Worm (Caenorhabditis elegans) whole organism, early embryonic: ENCODE results near the gene pptr-2.

Source experiments
- B0310.2 ChIP-seq: sonication (generic microtip); optimal IDR thresholded peaks from 2 replicates; lab custom pipeline; 2016; ENCODE audit warnings: mild to moderate bottlenecking, missing genetic modification characterization, missing compliant biosample characterization
- F13C5.2 ChIP-seq: sonication (generic microtip); optimal IDR thresholded peaks from 2 replicates; lab custom pipeline; 2017; ENCODE audit warnings: mild to moderate bottlenecking, missing genetic modification characterization, inconsistent platforms, missing compliant biosample characterization
- aly-1 ChIP-seq: sonication (generic microtip); optimal IDR thresholded peaks from 2 replicates; lab custom pipeline; 2016; ENCODE audit warnings: missing genetic modification characterization, missing compliant biosample characterization
- ama-1 ChIP-seq: fragments of 150-350 bp; optimal IDR thresholded peaks from 2 replicates; lab custom pipeline; 2014
- ceh-13 ChIP-seq: fragments of 200-800 bp; sonication (Bioruptor generic); optimal IDR thresholded peaks from 2 replicates; lab custom pipeline; 2018; ENCODE audit warnings: mild to moderate bottlenecking, missing genetic modification characterization, missing compliant biosample characterization
- ceh-36 ChIP-seq: sonication (generic microtip); optimal IDR thresholded peaks from 2 replicates; lab custom pipeline; 2016; ENCODE audit warnings: missing genetic modification characterization, inconsistent platforms, missing compliant biosample characterization
- ets-7 ChIP-seq: sonication (generic microtip); optimal IDR thresholded peaks from 2 replicates; lab custom pipeline; 2016; ENCODE audit warnings: missing genotype, missing genetic modification characterization, missing compliant biosample characterization
- flt-1 ChIP-seq: fragments of 200-800 bp; sonication (Bioruptor generic); IDR thresholded peaks from 2 replicates; pipeline ENCODE4 v1.3.6; 2022; ENCODE audit warnings: missing genetic modification characterization, missing compliant biosample characterization
- hmbx-1 ChIP-seq: sonication (generic microtip); optimal IDR thresholded peaks from 2 replicates; lab custom pipeline; 2016; ENCODE audit warnings: mild to moderate bottlenecking, missing genetic modification characterization, missing compliant biosample characterization
- hmg-4 ChIP-seq: fragments of 200-800 bp; sonication (Bioruptor generic); optimal IDR thresholded peaks from 2 replicates; lab custom pipeline; 2018; ENCODE audit warnings: mild to moderate bottlenecking, missing genetic modification characterization, missing compliant biosample characterization
- hnd-1 ChIP-seq: sonication (generic microtip); optimal IDR thresholded peaks from 2 replicates; lab custom pipeline; 2016; ENCODE audit warnings: missing genetic modification characterization, missing compliant biosample characterization
- pes-1 ChIP-seq: fragments of 200-800 bp; sonication (Bioruptor generic); IDR thresholded peaks from 2 replicates; pipeline ENCODE4 v1.3.6; 2022; ENCODE audit warnings: missing genetic modification reagents, missing genetic modification characterization, missing compliant biosample characterization
- scrt-1 ChIP-seq: fragments of 200-800 bp; sonication (Bioruptor generic); IDR thresholded peaks from 2 replicates; pipeline ENCODE4 v1.3.6; 2022; ENCODE audit warnings: missing genetic modification characterization, missing compliant biosample characterization
- sea-1 ChIP-seq: fragments of 200-800 bp; sonication (Bioruptor generic); conservative IDR thresholded peaks from 2 replicates; pipeline ENCODE4 v1.3.6; 2022; ENCODE audit warnings: missing genetic modification characterization, missing compliant biosample characterization
- tbx-11 ChIP-seq: fragments of 200-800 bp; sonication (Bioruptor generic); IDR thresholded peaks from 2 replicates; pipeline ENCODE4 v1.3.6; 2022; ENCODE audit warnings: missing genetic modification characterization, missing compliant biosample characterization
- tbx-37 ChIP-seq: fragments of 200-800 bp; sonication (Bioruptor generic); conservative IDR thresholded peaks from 2 replicates; pipeline ENCODE4 v1.3.6; 2022; ENCODE audit warnings: missing genetic modification reagents, missing genetic modification characterization, missing compliant biosample characterization
- tra-4 ChIP-seq: sonication (generic microtip); optimal IDR thresholded peaks from 2 replicates; lab custom pipeline; 2017; ENCODE audit warnings: missing genetic modification characterization, missing compliant biosample characterization

The pptr-2 gene

ce11 chrV:11010768-11011167 lies 24.0 kb downstream of the pptr-2 start:
- TF ChIP-seq ceh-36 (tag; lab: Kevin White, UChicago) = no peak
- TF ChIP-seq ama-1 (lab: Kevin White, UChicago) = no peak
- no peak for TF ChIP-seq pes-1 (GFP tag; lab: Robert Waterston, UW)
- no peak for TF ChIP-seq flt-1 (GFP tag; lab: Robert Waterston, UW)
- TF ChIP-seq tra-4 (tag; lab: Kevin White, UChicago) = no peak
- no peak for TF ChIP-seq hmg-4 (GFP tag; lab: Kevin White, UChicago)
- no peak for TF ChIP-seq aly-1 (tag; lab: Kevin White, UChicago)
- no peak for TF ChIP-seq hmbx-1
- no peak for TF ChIP-seq ets-7 (tag; lab: Kevin White, UChicago)
- no peak for TF ChIP-seq sea-1
- TF ChIP-seq hnd-1 (tag; lab: Kevin White, UChicago) = no peak
- TF ChIP-seq ceh-13 = no peak
- no peak for TF ChIP-seq scrt-1 (GFP tag; lab: Robert Waterston, UW)
- TF ChIP-seq tbx-11 (GFP tag; lab: Robert Waterston, UW) = no peak
- no peak for TF ChIP-seq tbx-37 (GFP tag; lab: Robert Waterston, UW)
- TF ChIP-seq B0310.2 = no peak
- no peak for TF ChIP-seq F13C5.2 (tag; lab: Kevin White, UChicago)

- TF ChIP-seq ama-1 (lab: Kevin White, UChicago) = no peak
- no peak for TF ChIP-seq hnd-1 (tag; lab: Kevin White, UChicago)
- TF ChIP-seq ceh-13 = no peak
- TF ChIP-seq B0310.2 = no peak
- no peak for TF ChIP-seq tbx-37 (GFP tag; lab: Robert Waterston, UW)
- no peak for TF ChIP-seq aly-1 (tag; lab: Kevin White, UChicago)
- no peak for TF ChIP-seq hmbx-1
- no peak for TF ChIP-seq pes-1 (GFP tag; lab: Robert Waterston, UW)
- TF ChIP-seq hmg-4 (GFP tag; lab: Kevin White, UChicago) = no peak
- no peak for TF ChIP-seq ceh-36 (tag; lab: Kevin White, UChicago)
- TF ChIP-seq flt-1 (GFP tag; lab: Robert Waterston, UW) = no peak
- TF ChIP-seq tra-4 (tag; lab: Kevin White, UChicago) = no peak
- TF ChIP-seq sea-1 = no peak
- TF ChIP-seq tbx-11 (GFP tag; lab: Robert Waterston, UW) = no peak
- no peak for TF ChIP-seq ets-7 (tag; lab: Kevin White, UChicago)
- TF ChIP-seq F13C5.2 (tag; lab: Kevin White, UChicago) = no peak
- TF ChIP-seq scrt-1 (GFP tag; lab: Robert Waterston, UW) = no peak
Observed at ce11 chrV:11009124-11009524, 25.6 kb downstream of the pptr-2 start.

- no peak for TF ChIP-seq aly-1 (tag; lab: Kevin White, UChicago)
Observed at ce11 chrV:11007651-11008050, 27.1 kb downstream of the pptr-2 start.

- TF ChIP-seq tra-4 (tag; lab: Kevin White, UChicago) = no peak
- no peak for TF ChIP-seq ceh-13
Observed at ce11 chrV:11004094-11004493, 30.6 kb downstream of the pptr-2 start.

- TF ChIP-seq scrt-1 (GFP tag; lab: Robert Waterston, UW) (no peak), tbx-37 (GFP tag; lab: Robert Waterston, UW) (no peak), B0310.2 (no peak), ets-7 (tag; lab: Kevin White, UChicago) (no peak), ceh-36 (tag; lab: Kevin White, UChicago) (no peak), hmg-4 (GFP tag; lab: Kevin White, UChicago) (no peak), aly-1 (tag; lab: Kevin White, UChicago) (no peak), pes-1 (GFP tag; lab: Robert Waterston, UW) (no peak), tra-4 (tag; lab: Kevin White, UChicago) (no peak), sea-1 (no peak), flt-1 (GFP tag; lab: Robert Waterston, UW) (no peak), hnd-1 (tag; lab: Kevin White, UChicago) (no peak), ama-1 (lab: Kevin White, UChicago) (no peak), ceh-13 (no peak), tbx-11 (GFP tag; lab: Robert Waterston, UW) (no peak), hmbx-1 (no peak), F13C5.2 (tag; lab: Kevin White, UChicago) (no peak)
Observed at ce11 chrV:11002434-11002833, 32.3 kb downstream of the pptr-2 start, which contains the start of gene F53B7.4. Gene F53B7.4 (minus strand): TSS chrV:11002534.

- TF ChIP-seq flt-1 (GFP tag; lab: Robert Waterston, UW) (no peak), hmg-4 (GFP tag; lab: Kevin White, UChicago) (no peak), F13C5.2 (tag; lab: Kevin White, UChicago) (peak; percentile 23)
Observed at ce11 chrV:11000650-11001049, 34.1 kb downstream of the pptr-2 start, which contains the start of gene isy-1. Gene isy-1 (minus strand): TSS chrV:11000699.

- TF ChIP-seq pes-1 (GFP tag; lab: Robert Waterston, UW) (no peak), tbx-37 (GFP tag; lab: Robert Waterston, UW) (no peak), ets-7 (tag; lab: Kevin White, UChicago) (no peak), ceh-13 (no peak), B0310.2 (no peak), ceh-36 (tag; lab: Kevin White, UChicago) (no peak), hnd-1 (tag; lab: Kevin White, UChicago) (no peak), flt-1 (GFP tag; lab: Robert Waterston, UW) (no peak), tbx-11 (GFP tag; lab: Robert Waterston, UW) (no peak), tra-4 (tag; lab: Kevin White, UChicago) (no peak), F13C5.2 (tag; lab: Kevin White, UChicago) (no peak)
Observed at ce11 chrV:10998797-10999196, 35.9 kb downstream of the pptr-2 start, which contains the start of gene F53B7.7. Gene F53B7.7 (plus strand): TSS chrV:10999097.

- TF ChIP-seq tbx-11 (GFP tag; lab: Robert Waterston, UW) = no peak
- TF ChIP-seq hmbx-1 = no peak
- TF ChIP-seq ceh-36 (tag; lab: Kevin White, UChicago) = no peak
- no peak for TF ChIP-seq aly-1 (tag; lab: Kevin White, UChicago)
Observed at ce11 chrV:10991789-10992188, 42.9 kb downstream of the pptr-2 start, which contains the start of gene frpr-9. Gene frpr-9 (plus strand): TSS chrV:10992089.
